Worm (Caenorhabditis elegans) whole organism, young adult: ENCODE measurements around the gene par-2.

ENCODE experiments used
- D2030.7 ChIP-seq: fragments of 200-800 bp; sonication (Bioruptor generic); IDR thresholded peaks from 2 replicates; pipeline ENCODE4 v1.3.6; 2022; ENCODE audit warnings: missing genetic modification reagents, missing genetic modification characterization, missing compliant biosample characterization
- Y95B8A.8 ChIP-seq: fragments of 200-800 bp; sonication (Bioruptor generic); IDR thresholded peaks from 2 replicates; pipeline ENCODE4 v1.3.6; 2022; ENCODE audit warnings: missing genetic modification reagents, missing genetic modification characterization, missing compliant biosample characterization
- athp-1 ChIP-seq: sonication (generic microtip); optimal IDR thresholded peaks from 2 replicates; lab custom pipeline; 2017; ENCODE audit warnings: mild to moderate bottlenecking, missing genetic modification characterization, missing compliant biosample characterization
- ccch-3 ChIP-seq: fragments of 200-800 bp; sonication (Bioruptor generic); optimal IDR thresholded peaks from 2 replicates; lab custom pipeline; 2018; ENCODE audit warnings: mild to moderate bottlenecking, missing genetic modification characterization, missing compliant biosample characterization
- lin-35 ChIP-seq, 3 experiments: fragments of 150-350 bp in 2 of 3; sonication (generic microtip) in 1 of 3; optimal IDR thresholded peaks; 2 replicates each; lab custom pipeline; 2014 to 2018; ENCODE audit warnings: missing biosample characterization in 3 of 3, missing genetic modification characterization in 3 of 3, missing genetic modification reagents in 3 of 3
- mel-28 ChIP-seq: sonication (generic microtip); optimal IDR thresholded peaks from 2 replicates; lab custom pipeline; 2016; ENCODE audit warnings: borderline replicate concordance, mild to moderate bottlenecking, missing genetic modification characterization, missing compliant biosample characterization
- nhr-179 ChIP-seq: sonication (generic microtip); optimal IDR thresholded peaks from 2 replicates; lab custom pipeline; 2016; ENCODE audit warnings: mild to moderate bottlenecking, missing genetic modification characterization, missing compliant biosample characterization
- snpc-4 ChIP-seq, 5 experiments: fragments of 150-350 bp in 1 of 5; sonication (generic microtip) in 4 of 5; optimal IDR thresholded peaks; 2 replicates each; lab custom pipeline; 2014 to 2018; ENCODE audit warnings: missing genetic modification characterization in 5 of 5, missing biosample characterization in 3 of 5, antibody characterized with exemption in 2 of 5, mild to moderate bottlenecking in 2 of 5, missing compliant biosample characterization in 2 of 5, missing genotype in 2 of 5, moderate library complexity in 2 of 5, missing genetic modification reagents in 1 of 5
- unc-130 ChIP-seq: sonication (generic microtip); optimal IDR thresholded peaks from 2 replicates; lab custom pipeline; 2016; ENCODE audit warnings: missing genetic modification reagents, missing genetic modification characterization, missing compliant biosample characterization
- unc-62 ChIP-seq: fragments of 150-350 bp; optimal IDR thresholded peaks from 2 replicates; lab custom pipeline; 2014; ENCODE audit warnings: missing biosample characterization, missing genetic modification reagents, missing genetic modification characterization

ce11 chrIII:1094391-1094790 lies 13.2 kb downstream of the par-2 start:
- no peak for TF ChIP-seq nhr-179 (tag; lab: Kevin White, UChicago)
- no peak for TF ChIP-seq unc-130
- TF ChIP-seq snpc-4 (GFP tag; optimal IDR thresholded peaks at IDR 0.05; lab: Kevin White, UChicago): no peak
- no peak for TF ChIP-seq snpc-4 (tag; optimal IDR thresholded peaks at IDR 0.05; lab: Kevin White, UChicago)
- no peak for TF ChIP-seq D2030.7
- TF ChIP-seq athp-1: no peak
- no peak for TF ChIP-seq ccch-3 (GFP tag; lab: Kevin White, UChicago)
- TF ChIP-seq mel-28 (tag; lab: Kevin White, UChicago): no peak
- TF ChIP-seq unc-62 (GFP tag; lab: Kevin White, UChicago): no peak
- TF ChIP-seq lin-35 (GFP tag; optimal IDR thresholded peaks at IDR 0.05; lab: Kevin White, UChicago): no peak
- no peak for TF ChIP-seq Y95B8A.8
